Worm (Caenorhabditis elegans) whole organism, midembryonic: ENCODE measurements around the gene C14B9.10.

Source experiments
- T22C8.4 ChIP-seq: fragments of 200-800 bp; sonication (Bioruptor generic); IDR thresholded peaks from 2 replicates; pipeline ENCODE4 v1.3.6; 2022; ENCODE audit warnings: missing genetic modification characterization, missing compliant biosample characterization
- cog-1 ChIP-seq: sonication (generic microtip); optimal IDR thresholded peaks from 2 replicates; lab custom pipeline; 2016; ENCODE audit warnings: missing genetic modification characterization, missing compliant biosample characterization
- flt-1 ChIP-seq: fragments of 200-800 bp; sonication (Bioruptor generic); IDR thresholded peaks from 2 replicates; pipeline ENCODE4 v1.3.6; 2022; ENCODE audit warnings: missing genetic modification characterization, missing compliant biosample characterization
- klf-2 ChIP-seq: fragments of 200-800 bp; sonication (Bioruptor generic); conservative IDR thresholded peaks from 2 replicates; pipeline ENCODE4 v1.3.6; 2022; ENCODE audit warnings: missing genetic modification reagents, missing genetic modification characterization, missing compliant biosample characterization
- med-1 ChIP-seq: sonication (generic microtip); optimal IDR thresholded peaks from 2 replicates; lab custom pipeline; 2017; ENCODE audit warnings: missing genetic modification characterization, mild to moderate bottlenecking, missing compliant biosample characterization, antibody characterized with exemption, missing genetic modification reagents; ENCODE audit not compliant: insufficient read depth
- ref-1 ChIP-seq: fragments of 200-800 bp; sonication (Bioruptor generic); conservative IDR thresholded peaks from 2 replicates; pipeline ENCODE4 v1.3.6; 2022; ENCODE audit warnings: missing genetic modification reagents, missing genetic modification characterization, missing compliant biosample characterization
- tab-1 ChIP-seq: fragments of 200-800 bp; sonication (Bioruptor generic); IDR thresholded peaks from 2 replicates; pipeline ENCODE4 v1.3.6; 2022; ENCODE audit warnings: missing genetic modification characterization, missing compliant biosample characterization
- ztf-23 ChIP-seq: fragments of 200-800 bp; sonication (Bioruptor generic); IDR thresholded peaks from 2 replicates; pipeline ENCODE4 v1.3.6; 2022; ENCODE audit warnings: missing genetic modification reagents, missing genetic modification characterization, missing compliant biosample characterization
- ztf-29 ChIP-seq: fragments of 200-800 bp; sonication (Bioruptor generic); IDR thresholded peaks from 2 replicates; pipeline ENCODE4 v1.3.6; 2022; ENCODE audit warnings: missing genetic modification reagents, missing genetic modification characterization, missing compliant biosample characterization

The C14B9.10 gene

DNA sequence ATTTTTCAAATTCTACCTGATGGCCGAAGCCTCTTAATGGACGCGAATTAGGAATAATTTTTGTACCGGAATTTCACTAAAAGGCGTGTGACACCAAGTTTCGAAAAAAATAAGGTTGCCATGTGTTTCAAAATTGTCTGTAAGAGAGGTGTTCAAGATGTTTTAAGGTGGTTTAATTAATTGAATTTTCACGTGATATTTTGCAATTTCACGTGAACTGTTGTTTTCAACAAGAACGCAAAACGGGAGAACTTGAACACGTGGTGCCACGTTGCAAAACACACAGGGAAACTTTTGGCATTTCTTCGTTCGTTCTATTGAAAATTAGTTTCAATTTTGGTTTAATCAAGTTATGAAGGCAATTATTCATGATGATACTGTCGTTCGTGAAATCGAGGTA lies 50.9 kb downstream of the C14B9.10 start, which contains the start of gene spc-2:
Gene spc-2 (plus strand): TSS at position 301 of the 400 bp plus-strand sequence.
- TF ChIP-seq ztf-23 (GFP tag; lab: Robert Waterston, UW) (no peak), med-1 (GFP tag; lab: Kevin White, UChicago) (no peak), ref-1 (GFP tag; lab: Robert Waterston, UW) (no peak), T22C8.4 (GFP tag; lab: Robert Waterston, UW) (no peak), klf-2 (GFP tag; lab: Robert Waterston, UW) (no peak), flt-1 (GFP tag; lab: Robert Waterston, UW) (no peak), ztf-29 (no peak), cog-1 (tag; lab: Kevin White, UChicago) (no peak), tab-1 (GFP tag; lab: Robert Waterston, UW) (no peak)
